Worm (Caenorhabditis elegans) whole organism, L2 larva: ENCODE results near the gene skpo-1.

ENCODE experiments used
- R02D3.7 ChIP-seq: fragments of 150-350 bp; optimal IDR thresholded peaks from 2 replicates; lab custom pipeline; 2014; ENCODE audit warnings: missing biosample characterization, missing genetic modification characterization
- alr-1 ChIP-seq: fragments of 150-350 bp; optimal IDR thresholded peaks from 2 replicates; lab custom pipeline; 2014; ENCODE audit warnings: missing biosample characterization, missing genetic modification characterization
- aly-2 ChIP-seq: fragments of 150-350 bp; optimal IDR thresholded peaks from 2 replicates; lab custom pipeline; 2014; ENCODE audit warnings: missing biosample characterization, missing genetic modification characterization
- ama-1 ChIP-seq: fragments of 150-350 bp; optimal IDR thresholded peaks from 2 replicates; lab custom pipeline; 2018; ENCODE audit warnings: inconsistent platforms
- blmp-1 ChIP-seq: sonication (generic microtip); optimal IDR thresholded peaks from 2 replicates; lab custom pipeline; 2017; ENCODE audit warnings: missing genetic modification characterization, mild to moderate bottlenecking, missing compliant biosample characterization, antibody characterized with exemption, moderate library complexity; ENCODE audit not compliant: insufficient read depth
- ceh-16 ChIP-seq: fragments of 150-350 bp; optimal IDR thresholded peaks from 2 replicates; lab custom pipeline; 2014; ENCODE audit warnings: missing biosample characterization, missing genetic modification characterization
- ceh-82 ChIP-seq: fragments of 150-350 bp; optimal IDR thresholded peaks from 2 replicates; lab custom pipeline; 2014; ENCODE audit warnings: missing biosample characterization, missing genetic modification characterization
- crh-2 ChIP-seq: sonication (generic microtip); optimal IDR thresholded peaks from 2 replicates; lab custom pipeline; 2017; ENCODE audit warnings: missing biosample characterization, missing genetic modification characterization
- dmd-4 ChIP-seq: sonication (generic microtip); optimal IDR thresholded peaks from 2 replicates; lab custom pipeline; 2017; ENCODE audit warnings: missing biosample characterization, missing genetic modification characterization
- elt-1 ChIP-seq: fragments of 150-350 bp; optimal IDR thresholded peaks from 2 replicates; lab custom pipeline; 2014; ENCODE audit warnings: missing biosample characterization, missing genetic modification characterization
- fos-1 ChIP-seq: fragments of 150-350 bp; optimal IDR thresholded peaks from 2 replicates; lab custom pipeline; 2014; ENCODE audit warnings: missing biosample characterization, missing genetic modification characterization
- gmeb-1 ChIP-seq: fragments of 150-350 bp; optimal IDR thresholded peaks from 2 replicates; lab custom pipeline; 2014; ENCODE audit warnings: missing biosample characterization, missing genetic modification characterization
- lin-11 ChIP-seq: fragments of 150-350 bp; sonication (generic microtip); optimal IDR thresholded peaks from 2 replicates; lab custom pipeline; 2014; ENCODE audit warnings: missing biosample characterization, missing genetic modification characterization, inconsistent platforms, mixed read lengths
- lin-39 ChIP-seq: fragments of 150-350 bp; optimal IDR thresholded peaks from 2 replicates; lab custom pipeline; 2014; ENCODE audit warnings: missing biosample characterization, missing genetic modification reagents, missing genetic modification characterization
- lsy-2 ChIP-seq, 2 experiments: fragments of 150-350 bp in 1 of 2; sonication (generic microtip) in 1 of 2; optimal IDR thresholded peaks; 2 replicates each; lab custom pipeline; 2014 to 2017; ENCODE audit warnings: missing biosample characterization in 2 of 2, missing genetic modification characterization in 2 of 2
- mdl-1 ChIP-seq, 2 experiments: fragments of 150-350 bp in 1 of 2; sonication (generic microtip) in 1 of 2; optimal IDR thresholded peaks; 2 replicates each; lab custom pipeline; 2017; ENCODE audit warnings: missing biosample characterization in 2 of 2, missing genetic modification characterization in 2 of 2
- nhr-10 ChIP-seq: sonication (generic microtip); optimal IDR thresholded peaks from 2 replicates; lab custom pipeline; 2017; ENCODE audit warnings: missing biosample characterization, missing genetic modification characterization
- nhr-21 ChIP-seq: fragments of 150-350 bp; optimal IDR thresholded peaks from 2 replicates; lab custom pipeline; 2014; ENCODE audit warnings: missing biosample characterization, missing genetic modification characterization
- nhr-23 ChIP-seq: fragments of 150-350 bp; optimal IDR thresholded peaks from 2 replicates; lab custom pipeline; 2014; ENCODE audit warnings: missing biosample characterization, missing genetic modification reagents, missing genetic modification characterization
- nhr-25 ChIP-seq: fragments of 150-350 bp; sonication (generic microtip); optimal IDR thresholded peaks from 3 replicates; lab custom pipeline; 2014; ENCODE audit warnings: missing biosample characterization, missing genetic modification characterization
- nhr-6 ChIP-seq: fragments of 150-350 bp; optimal IDR thresholded peaks from 2 replicates; lab custom pipeline; 2014; ENCODE audit warnings: missing biosample characterization, missing genetic modification characterization
- peb-1 ChIP-seq: fragments of 150-350 bp; optimal IDR thresholded peaks from 2 replicates; lab custom pipeline; 2014; ENCODE audit warnings: missing biosample characterization, missing genetic modification characterization
- sem-4 ChIP-seq: fragments of 150-350 bp; optimal IDR thresholded peaks from 2 replicates; lab custom pipeline; 2014; ENCODE audit warnings: missing biosample characterization, missing genetic modification reagents, missing genetic modification characterization
- skn-1 ChIP-seq: sonication (generic microtip); optimal IDR thresholded peaks from 2 replicates; lab custom pipeline; 2017; ENCODE audit warnings: missing biosample characterization, missing genetic modification characterization
- sma-3 ChIP-seq: sonication (generic microtip); optimal IDR thresholded peaks from 2 replicates; lab custom pipeline; 2016; ENCODE audit warnings: missing genetic modification reagents, missing genetic modification characterization, missing compliant biosample characterization
- sma-9 ChIP-seq, 2 experiments: fragments of 150-350 bp in 1 of 2; sonication (generic microtip) in 1 of 2; optimal IDR thresholded peaks; 2 replicates each; lab custom pipeline; 2014 to 2016; ENCODE audit warnings: missing genetic modification characterization in 2 of 2, mild to moderate bottlenecking in 1 of 2, missing biosample characterization in 1 of 2, missing compliant biosample characterization in 1 of 2, missing genetic modification reagents in 1 of 2, moderate library complexity in 1 of 2
- snpc-4 ChIP-seq: fragments of 150-350 bp; optimal IDR thresholded peaks from 2 replicates; lab custom pipeline; 2014; ENCODE audit warnings: missing biosample characterization, missing genetic modification characterization
- unc-39 ChIP-seq: fragments of 150-350 bp; optimal IDR thresholded peaks from 2 replicates; lab custom pipeline; 2014; ENCODE audit warnings: missing biosample characterization, missing genetic modification characterization
- zag-1 ChIP-seq: fragments of 150-350 bp; optimal IDR thresholded peaks from 2 replicates; lab custom pipeline; 2014; ENCODE audit warnings: missing biosample characterization, missing genetic modification characterization
- ztf-4 ChIP-seq: fragments of 150-350 bp; optimal IDR thresholded peaks from 2 replicates; lab custom pipeline; 2014; ENCODE audit warnings: missing biosample characterization, missing genetic modification characterization

The skpo-1 gene

ce11 chrII:8417059-8417668, 12.5 kb upstream of the skpo-1 start, which contains the start of gene fdgt-2:
Gene fdgt-2, plus strand, starts transcription at chrII:8417618.
- no peak for TF ChIP-seq lin-39 (tag; lab: Kevin White, UChicago)
- TF ChIP-seq ceh-16 (tag; lab: Kevin White, UChicago), result peak; percentile 77
- peak; percentile 43 for TF ChIP-seq nhr-25 (tag; lab: Kevin White, UChicago)

- peak; percentile 37 for TF ChIP-seq ceh-16 (tag; lab: Kevin White, UChicago)
- no peak for TF ChIP-seq sem-4 (tag; lab: Kevin White, UChicago)
- TF ChIP-seq elt-1, result peak; percentile 17
Measured at ce11 chrII:8415462-8416037, 10.9 kb upstream of the skpo-1 start.

ce11 chrII:8415035-8415434, 10.4 kb upstream of the skpo-1 start:
- TF ChIP-seq mdl-1 (tag; optimal IDR thresholded peaks at IDR 0.05; lab: Kevin White, UChicago) (no peak), elt-1 (no peak), crh-2 (tag; lab: Kevin White, UChicago) (no peak), peb-1 (tag; lab: Kevin White, UChicago) (no peak), unc-39 (tag; lab: Kevin White, UChicago) (no peak), ztf-4 (tag; lab: Kevin White, UChicago) (no peak), skn-1 (tag; lab: Kevin White, UChicago) (no peak), aly-2 (tag; lab: Kevin White, UChicago) (no peak)
- TF ChIP-seq, all 48 proteins: peak for 0

- TF ChIP-seq fos-1, result peak; percentile 20
- no peak for TF ChIP-seq sem-4 (tag; lab: Kevin White, UChicago)
Measured at ce11 chrII:8412935-8413334, 8.3 kb upstream of the skpo-1 start.

ce11 chrII:8412061-8412721, 7.5 kb upstream of the skpo-1 start, which contains the start of gene efl-3:
Gene efl-3, plus strand, starts transcription at chrII:8412671.
- no peak for TF ChIP-seq gmeb-1
- no peak for TF ChIP-seq nhr-6 (tag; lab: Kevin White, UChicago)
- no peak for TF ChIP-seq aly-2 (tag; lab: Kevin White, UChicago)
- TF ChIP-seq sem-4 (tag; lab: Kevin White, UChicago), result no peak
- no peak for TF ChIP-seq ama-1 (lab: Kevin White, UChicago)
- TF ChIP-seq nhr-21 (tag; lab: Kevin White, UChicago), result no peak
- TF ChIP-seq sma-3 (GFP tag; lab: Kevin White, UChicago), result no peak
- TF ChIP-seq nhr-10, result no peak
- peak; percentile 7 for TF ChIP-seq ceh-16 (tag; lab: Kevin White, UChicago)
- peak; percentile 30 for TF ChIP-seq sma-9 (GFP tag; optimal IDR thresholded peaks at IDR 0.05; lab: Kevin White, UChicago)
- no peak for TF ChIP-seq sma-9 (tag; optimal IDR thresholded peaks at IDR 0.05; lab: Kevin White, UChicago)
- no peak for TF ChIP-seq dmd-4 (tag; lab: Kevin White, UChicago)
- TF ChIP-seq ceh-82 (tag; lab: Kevin White, UChicago), result no peak
- TF ChIP-seq alr-1, result no peak
- TF ChIP-seq snpc-4 (tag; lab: Kevin White, UChicago), result no peak
- no peak for TF ChIP-seq blmp-1 (tag; lab: Kevin White, UChicago)
- TF ChIP-seq fos-1, result peak; percentile 51
- TF ChIP-seq skn-1 (tag; lab: Kevin White, UChicago), result no peak

ce11 chrII:8411002-8411401, 6.4 kb upstream of the skpo-1 start:
- TF ChIP-seq crh-2 (tag; lab: Kevin White, UChicago), result no peak
- no peak for TF ChIP-seq lsy-2 (tag; optimal IDR thresholded peaks at IDR 0.05; lab: Kevin White, UChicago)
- no peak for TF ChIP-seq nhr-23 (tag; lab: Kevin White, UChicago)
- TF ChIP-seq lin-11 (tag; lab: Kevin White, UChicago), result no peak
- no peak for TF ChIP-seq zag-1 (tag; lab: Kevin White, UChicago)
- TF ChIP-seq nhr-6 (tag; lab: Kevin White, UChicago), result no peak
- TF ChIP-seq elt-1, result no peak
- TF ChIP-seq nhr-25 (tag; lab: Kevin White, UChicago), result no peak
- no peak for TF ChIP-seq R02D3.7 (tag; lab: Kevin White, UChicago)
